Fruit fly (Drosophila melanogaster) whole organism, embryonic: ENCODE data around the gene dhd.
A peak's percentile ranks its signal among the peaks of the same experiment; 100 is the strongest.

ENCODE experiments used
- Aef1 ChIP-seq: fragments of 200-800 bp; sonication (Bioruptor generic); IDR thresholded peaks from 3 replicates; pipeline ENCODE4 v1.3.6; 2022; ENCODE audit warnings: missing biosample characterization, missing genetic modification characterization
- Atf6 ChIP-seq: fragments of 200-800 bp; sonication (Bioruptor generic); IDR thresholded peaks from 2 replicates; pipeline ENCODE4 v1.3.6; 2022; ENCODE audit warnings: missing biosample characterization, missing genetic modification characterization
- Bdp1 ChIP-seq: fragments of 200-800 bp; sonication (Bioruptor generic); optimal IDR thresholded peaks from 3 replicates; lab custom pipeline; 2016; ENCODE audit warnings: missing biosample characterization, missing genetic modification characterization
- CG1024 ChIP-seq: fragments of 200-800 bp; sonication (Bioruptor generic); IDR thresholded peaks from 2 replicates; pipeline ENCODE4 v1.3.6; 2022; ENCODE audit warnings: missing biosample characterization, missing genetic modification characterization
- CG11456 ChIP-seq: fragments of 200-800 bp; sonication (Bioruptor generic); IDR thresholded peaks from 3 replicates; pipeline ENCODE4 v1.3.6; 2022; ENCODE audit warnings: missing biosample characterization, missing genetic modification characterization
- CG1529 ChIP-seq: fragments of 200-800 bp; sonication (Bioruptor generic); optimal IDR thresholded peaks from 3 replicates; lab custom pipeline; 2018; ENCODE audit warnings: missing biosample characterization, missing genetic modification characterization
- CG16813 ChIP-seq: fragments of 200-800 bp; sonication (Bioruptor generic); IDR thresholded peaks from 3 replicates; pipeline ENCODE4 v1.3.6; 2022; ENCODE audit warnings: missing biosample characterization, missing genetic modification characterization; ENCODE audit not compliant: partially characterized antibody
- CG17385 ChIP-seq: fragments of 200-800 bp; sonication (Bioruptor generic); optimal IDR thresholded peaks from 3 replicates; lab custom pipeline; 2018; ENCODE audit warnings: missing biosample characterization, mild to moderate bottlenecking, missing genetic modification characterization
- CG18764 ChIP-seq: fragments of 200-800 bp; sonication (Bioruptor generic); optimal IDR thresholded peaks from 3 replicates; lab custom pipeline; 2016; ENCODE audit warnings: missing biosample characterization, missing genetic modification characterization
- CG2120 ChIP-seq: fragments of 200-800 bp; sonication (Bioruptor generic); optimal IDR thresholded peaks from 3 replicates; lab custom pipeline; 2016; ENCODE audit warnings: missing biosample characterization, missing genetic modification characterization
- CG9437 ChIP-seq: fragments of 200-800 bp; sonication (Bioruptor generic); optimal IDR thresholded peaks from 2 replicates; lab custom pipeline; 2018; ENCODE audit warnings: missing biosample characterization, mild to moderate bottlenecking, missing genetic modification characterization
- CG9932 ChIP-seq: fragments of 200-800 bp; sonication (Bioruptor generic); IDR thresholded peaks from 2 replicates; pipeline ENCODE4 v1.3.6; 2022; ENCODE audit warnings: missing biosample characterization, missing genetic modification characterization
- CTCF ChIP-seq: fragments of 200-800 bp; sonication (Bioruptor generic); optimal IDR thresholded peaks from 2 replicates; lab custom pipeline; 2017; ENCODE audit warnings: missing biosample characterization, mild to moderate bottlenecking, missing genetic modification characterization, moderate library complexity
- Dll ChIP-seq: fragments of 200-800 bp; sonication (Bioruptor generic); IDR thresholded peaks from 4 replicates; pipeline ENCODE4 v1.3.6; 2022; ENCODE audit warnings: missing biosample characterization, missing genetic modification characterization; ENCODE audit not compliant: partially characterized antibody
- Eip74EF ChIP-seq, 2 experiments: fragments of 200-800 bp in 1 of 2; fragments of >200 bp in 1 of 2; sonication (Bioruptor generic) in 1 of 2; optimal IDR thresholded peaks; 2 replicates each; lab custom pipeline; 2017 to 2019; ENCODE audit warnings: missing biosample characterization in 2 of 2, missing genetic modification characterization in 2 of 2, mild to moderate bottlenecking in 1 of 2, moderate library complexity in 1 of 2
- H15 ChIP-seq: fragments of 200-800 bp; sonication (Bioruptor generic); IDR thresholded peaks from 3 replicates; pipeline ENCODE4 v1.3.6; 2022; ENCODE audit warnings: missing biosample characterization, missing genetic modification characterization
- HLH4C ChIP-seq: fragments of 200-800 bp; sonication (Bioruptor generic); IDR thresholded peaks from 3 replicates; pipeline ENCODE4 v1.3.6; 2022; ENCODE audit warnings: missing biosample characterization, missing genetic modification characterization; ENCODE audit not compliant: partially characterized antibody
- HmgD ChIP-seq: fragments of 200-800 bp; sonication (Bioruptor generic); optimal IDR thresholded peaks from 3 replicates; lab custom pipeline; 2016; ENCODE audit warnings: missing biosample characterization, missing genetic modification characterization
- Hr51 ChIP-seq, 2 experiments: fragments of 200-800 bp; sonication (Bioruptor generic); optimal IDR thresholded peaks; 2 replicates in 1 of 2; 3 replicates in 1 of 2; lab custom pipeline; 2016 to 2018; ENCODE audit warnings: missing biosample characterization in 2 of 2, missing genetic modification characterization in 2 of 2, mild to moderate bottlenecking in 1 of 2, moderate library complexity in 1 of 2
- MTF-1 ChIP-seq: fragments of 200-800 bp; sonication (Bioruptor generic); optimal IDR thresholded peaks from 2 replicates; lab custom pipeline; 2018; ENCODE audit warnings: missing biosample characterization, mild to moderate bottlenecking, missing genetic modification characterization, borderline replicate concordance
- Med ChIP-seq: fragments of 200-800 bp; sonication (Bioruptor generic); peaks from one replicate; lab custom pipeline; 2016; ENCODE audit warnings: missing biosample characterization, missing genetic modification characterization, mild to moderate bottlenecking, inconsistent platforms, moderate library complexity
- Sin3A ChIP-seq: fragments of >200 bp; optimal IDR thresholded peaks from 2 replicates; lab custom pipeline; 2018
- Sry-δ ChIP-seq: fragments of 200-800 bp; sonication (Bioruptor generic); optimal IDR thresholded peaks from 2 replicates; lab custom pipeline; 2016; ENCODE audit warnings: missing biosample characterization, missing genetic modification characterization
- Stat92E ChIP-seq, 3 experiments: fragments of >200 bp in 2 of 3; fragments of 200-800 bp in 1 of 3; sonication (Bioruptor generic) in 1 of 3; optimal IDR thresholded peaks; 2 replicates each; lab custom pipeline; 2017 to 2019; ENCODE audit warnings: missing biosample characterization in 3 of 3, missing genetic modification characterization in 3 of 3, mild to moderate bottlenecking in 1 of 3, moderate library complexity in 1 of 3
- Taf1 ChIP-seq: fragments of 200-800 bp; sonication (Bioruptor generic); IDR thresholded peaks from 2 replicates; pipeline ENCODE4 v1.3.6; 2022; ENCODE audit warnings: missing biosample characterization, missing genetic modification characterization
- Xrp1 ChIP-seq: fragments of 200-800 bp; sonication (Bioruptor generic); IDR thresholded peaks from 2 replicates; pipeline ENCODE4 v1.3.6; 2022; ENCODE audit warnings: missing biosample characterization, missing genetic modification characterization
- YL-1 ChIP-seq: fragments of 200-800 bp; sonication (Bioruptor generic); optimal IDR thresholded peaks from 3 replicates; lab custom pipeline; 2017; ENCODE audit warnings: missing biosample characterization, mild to moderate bottlenecking, missing genetic modification characterization
- al ChIP-seq: fragments of 200-800 bp; sonication (Bioruptor generic); IDR thresholded peaks from 2 replicates; pipeline ENCODE4 v1.3.6; 2022; ENCODE audit warnings: missing biosample characterization, missing genetic modification characterization
- ash1 ChIP-seq: fragments of 200-800 bp; sonication (Bioruptor generic); optimal IDR thresholded peaks from 2 replicates; lab custom pipeline; 2018; ENCODE audit warnings: missing biosample characterization, mild to moderate bottlenecking, missing genetic modification characterization
- cad ChIP-seq: fragments of >200 bp; optimal IDR thresholded peaks from 2 replicates; lab custom pipeline; 2017; ENCODE audit warnings: missing biosample characterization, missing genetic modification characterization
- cas ChIP-seq: fragments of 200-800 bp; sonication (Bioruptor generic); IDR thresholded peaks from 2 replicates; pipeline ENCODE4 v1.3.6; 2022; ENCODE audit warnings: missing biosample characterization, missing genetic modification characterization
- chif ChIP-seq, 2 experiments: fragments of 200-800 bp; sonication (Bioruptor generic); optimal IDR thresholded peaks; 3 replicates each; lab custom pipeline; 2016; ENCODE audit warnings: missing biosample characterization in 2 of 2, missing genetic modification characterization in 2 of 2
- disco-r ChIP-seq: fragments of 200-800 bp; sonication (Bioruptor generic); optimal IDR thresholded peaks from 2 replicates; lab custom pipeline; 2016; ENCODE audit warnings: missing biosample characterization, missing genetic modification characterization
- fd3F ChIP-seq: fragments of 200-800 bp; sonication (Bioruptor generic); optimal IDR thresholded peaks from 2 replicates; lab custom pipeline; 2018; ENCODE audit warnings: missing biosample characterization, mild to moderate bottlenecking, missing genetic modification characterization, moderate library complexity
- gem ChIP-seq: fragments of 200-800 bp; sonication (Bioruptor generic); optimal IDR thresholded peaks from 2 replicates; lab custom pipeline; 2019; ENCODE audit warnings: missing biosample characterization, mild to moderate bottlenecking, missing genetic modification characterization, moderate library complexity
- her ChIP-seq: fragments of 200-800 bp; sonication (Bioruptor generic); optimal IDR thresholded peaks from 2 replicates; lab custom pipeline; 2016; ENCODE audit warnings: missing biosample characterization, missing genetic modification characterization
- hkb ChIP-seq, 2 experiments: fragments of 200-800 bp in 1 of 2; fragments of >200 bp in 1 of 2; sonication (Bioruptor generic) in 1 of 2; IDR thresholded peaks in 1 of 2; optimal IDR thresholded peaks in 1 of 2; 2 replicates each; pipeline versions ENCODE4 v1.3.6 to Lab custom; 2017 to 2022; ENCODE audit warnings: missing biosample characterization in 1 of 2, missing genetic modification characterization in 1 of 2
- klu ChIP-seq: fragments of 200-800 bp; sonication (Bioruptor generic); IDR thresholded peaks from 2 replicates; pipeline ENCODE4 v1.3.6; 2022; ENCODE audit warnings: missing biosample characterization, missing genetic modification characterization
- kni ChIP-seq: fragments of 200-800 bp; sonication (Bioruptor generic); optimal IDR thresholded peaks from 3 replicates; lab custom pipeline; 2017; ENCODE audit warnings: mild to moderate bottlenecking, missing biosample characterization, missing genetic modification reagents, missing genetic modification characterization
- lmd ChIP-seq: fragments of 200-800 bp; sonication (Bioruptor generic); IDR thresholded peaks from 2 replicates; pipeline ENCODE4 v1.3.6; 2022; ENCODE audit warnings: missing biosample characterization, missing genetic modification characterization
- mld ChIP-seq: fragments of 200-800 bp; sonication (Bioruptor generic); IDR thresholded peaks from 3 replicates; pipeline ENCODE4 v1.3.6; 2022; ENCODE audit warnings: missing biosample characterization, missing genetic modification characterization; ENCODE audit not compliant: partially characterized antibody
- odd ChIP-seq: fragments of 200-800 bp; sonication (Bioruptor generic); optimal IDR thresholded peaks from 2 replicates; lab custom pipeline; 2017; ENCODE audit warnings: missing biosample characterization, mild to moderate bottlenecking, missing genetic modification characterization
- sc ChIP-seq, 3 experiments: fragments of >200 bp in 2 of 3; fragments of 200-800 bp in 1 of 3; sonication (Bioruptor generic) in 1 of 3; optimal IDR thresholded peaks; 2 replicates in 2 of 3; 3 replicates in 1 of 3; lab custom pipeline; 2017; ENCODE audit warnings: mild to moderate bottlenecking in 1 of 3, missing biosample characterization in 1 of 3, missing genetic modification characterization in 1 of 3, missing genetic modification reagents in 1 of 3
- schlank ChIP-seq: fragments of 200-800 bp; sonication (Bioruptor generic); optimal IDR thresholded peaks from 2 replicates; lab custom pipeline; 2018; ENCODE audit warnings: missing biosample characterization, mild to moderate bottlenecking, missing genetic modification characterization
- sima ChIP-seq: fragments of 200-800 bp; sonication (Bioruptor generic); optimal IDR thresholded peaks from 2 replicates; lab custom pipeline; 2016; ENCODE audit warnings: missing biosample characterization, missing genetic modification characterization
- toy ChIP-seq: fragments of 200-800 bp; sonication (Bioruptor generic); IDR thresholded peaks from 2 replicates; pipeline ENCODE4 v1.3.6; 2022; ENCODE audit warnings: missing biosample characterization, missing genetic modification characterization
- trem ChIP-seq: fragments of 200-800 bp; optimal IDR thresholded peaks from 3 replicates; lab custom pipeline; 2019; ENCODE audit warnings: missing biosample characterization, mild to moderate bottlenecking, missing genetic modification characterization, moderate library complexity
- twi ChIP-seq: fragments of 200-800 bp; optimal IDR thresholded peaks from 2 replicates; lab custom pipeline; 2019; ENCODE audit warnings: missing biosample characterization, mild to moderate bottlenecking, missing genetic modification characterization, moderate library complexity
- wor ChIP-seq: fragments of 200-800 bp; sonication (Bioruptor generic); IDR thresholded peaks from 2 replicates; pipeline ENCODE4 v1.3.6; 2022; ENCODE audit warnings: missing biosample characterization, missing genetic modification characterization
- z ChIP-seq: fragments of 200-800 bp; sonication (Bioruptor generic); IDR thresholded peaks from 3 replicates; pipeline ENCODE4 v1.3.6; 2022; ENCODE audit warnings: missing biosample characterization, missing genetic modification characterization

Gene dhd

DNA sequence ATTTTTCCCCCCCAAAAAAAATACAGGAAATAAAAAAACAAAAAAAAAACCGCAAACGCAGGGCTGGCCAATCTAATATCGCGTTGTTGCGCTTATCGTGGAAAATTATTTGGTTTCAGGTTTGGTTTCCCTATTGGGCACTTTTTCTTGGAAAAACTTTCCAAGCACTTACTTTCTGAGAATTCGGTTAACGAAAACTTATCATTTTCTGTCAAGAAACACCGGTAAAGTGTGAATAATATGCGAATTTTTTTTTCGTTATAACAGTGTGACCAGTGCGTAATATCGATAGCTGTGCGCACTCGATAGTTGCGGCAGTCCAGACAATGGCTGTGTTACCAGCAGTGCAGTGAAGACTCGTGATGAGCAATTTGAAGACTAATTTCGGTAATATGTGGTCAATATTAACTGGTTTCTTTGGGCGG, 10.5 kb downstream of the dhd start, which contains the start of gene Rnp4F (continued):
- peak; percentile 64 for TF ChIP-seq disco-r (GFP tag; lab: Kevin White, UChicago)
- TF ChIP-seq chif (GFP tag; optimal IDR thresholded peaks at IDR 0.05; lab: Kevin White, UChicago), result peak; percentile 17 to 64
- peak; percentile 35 for TF ChIP-seq trem (tag; lab: Kevin White, UChicago)
- TF ChIP-seq lmd (GFP tag; lab: Robert Waterston, UW), result peak; percentile 70; the same call in 1 of the 2 replicates
- 0 out of 2 replicates have a peak, but pooled peaks have one; percentile 31 for TF ChIP-seq Xrp1 (GFP tag; lab: Robert Waterston, UW)
- TF ChIP-seq sc (optimal IDR thresholded peaks at IDR 0.05; lab: Kevin White, UChicago), result no peak
- TF ChIP-seq sc (GFP tag; optimal IDR thresholded peaks at IDR 0.05; lab: Kevin White, UChicago), result no peak
- peak; percentile 87 for TF ChIP-seq CG2120
- TF ChIP-seq Atf6 (GFP tag; lab: Robert Waterston, UW), result peak; percentile 51
- TF ChIP-seq Hr51 (GFP tag; optimal IDR thresholded peaks at IDR 0.05; lab: Kevin White, UChicago), result peak in 1 of 2 experiments; percentile 31
- peak; percentile 43 for TF ChIP-seq YL-1 (GFP tag; lab: Kevin White, UChicago)
- peak; percentile 71 for TF ChIP-seq HLH4C (GFP tag; lab: Robert Waterston, UW)
- no peak for TF ChIP-seq MTF-1 (GFP tag; lab: Kevin White, UChicago)
- peak; percentile 16 for TF ChIP-seq CTCF (GFP tag; lab: Kevin White, UChicago)
- TF ChIP-seq H15 (GFP tag; lab: Robert Waterston, UW), result peak; percentile 53; the same call in 1 of the 3 replicates
- no peak for TF ChIP-seq z (GFP tag; lab: Robert Waterston, UW)
- no peak for TF ChIP-seq Stat92E (GFP tag; optimal IDR thresholded peaks at IDR 0.05; lab: Kevin White, UChicago)
- peak; percentile 86 for TF ChIP-seq CG16813
- TF ChIP-seq CG9932 (GFP tag; lab: Robert Waterston, UW), result peak; percentile 90
- peak; percentile 21; the same call in 1 of the 2 replicates for TF ChIP-seq Taf1 (GFP tag; lab: Robert Waterston, UW)
- no peak for TF ChIP-seq toy (GFP tag; lab: Robert Waterston, UW)
- TF ChIP-seq gem, result no peak
- TF ChIP-seq Med (GFP tag; lab: Kevin White, UChicago), result peak; percentile 90
- TF ChIP-seq HmgD (GFP tag; lab: Kevin White, UChicago), result peak; percentile 70
- TF ChIP-seq Bdp1, result peak; percentile 37
- peak; percentile 70 for TF ChIP-seq her (GFP tag; lab: Kevin White, UChicago)
- peak; percentile 21 for TF ChIP-seq fd3F (GFP tag; lab: Kevin White, UChicago)
- TF ChIP-seq odd (GFP tag; lab: Kevin White, UChicago), result no peak
- TF ChIP-seq sima (GFP tag; lab: Kevin White, UChicago), result no peak
- TF ChIP-seq cas (GFP tag; lab: Robert Waterston, UW), result peak; percentile 24; the same call in 1 of the 2 replicates
- TF ChIP-seq CG9437 (GFP tag; lab: Kevin White, UChicago), result peak; percentile 5
- no peak for TF ChIP-seq kni (GFP tag; lab: Kevin White, UChicago)
- peak; percentile 75 for TF ChIP-seq CG1024 (GFP tag; lab: Robert Waterston, UW)
- TF ChIP-seq CG18764 (GFP tag; lab: Kevin White, UChicago), result peak; percentile 38
- peak; percentile 80; the same call in 2 of the 3 replicates for TF ChIP-seq CG11456 (GFP tag; lab: Robert Waterston, UW)
- TF ChIP-seq mld, result peak; percentile 61; the same call in 2 of the 3 replicates
- TF ChIP-seq CG17385 (GFP tag; lab: Kevin White, UChicago), result peak; percentile 24
- TF ChIP-seq Aef1 (GFP tag; lab: Robert Waterston, UW), result peak; percentile 67
- TF ChIP-seq schlank (tag; lab: Kevin White, UChicago), result no peak
- no peak for TF ChIP-seq twi (tag; lab: Kevin White, UChicago)
- no peak for TF ChIP-seq hkb (optimal IDR thresholded peaks at IDR 0.05; lab: Kevin White, UChicago)
- peak; percentile 51 for TF ChIP-seq hkb (GFP tag; IDR thresholded peaks at IDR 0.05; lab: Robert Waterston, UW)
- TF ChIP-seq Dll, result peak; percentile 76
- TF ChIP-seq CG1529 (GFP tag; lab: Kevin White, UChicago), result no peak
- no peak for TF ChIP-seq cad
- TF ChIP-seq Sry-δ, result peak; percentile 94
- peak; percentile 39; the same call in 1 of the 2 replicates for TF ChIP-seq klu (GFP tag; lab: Robert Waterston, UW)
- TF ChIP-seq ash1 (GFP tag; lab: Kevin White, UChicago), result no peak
- TF ChIP-seq al (GFP tag; lab: Robert Waterston, UW), result peak; percentile 61
- TF ChIP-seq wor, result peak; percentile 40; the same call in 1 of the 2 replicates
- TF ChIP-seq Eip74EF (GFP tag; optimal IDR thresholded peaks at IDR 0.05; lab: Kevin White, UChicago), result no peak
- peak; percentile 81 for TF ChIP-seq Sin3A (lab: Kevin White, UChicago)
